Fruit fly (Drosophila melanogaster): Measurements from ENCODE around the gene Blos2.

Gene Blos2

DNA sequence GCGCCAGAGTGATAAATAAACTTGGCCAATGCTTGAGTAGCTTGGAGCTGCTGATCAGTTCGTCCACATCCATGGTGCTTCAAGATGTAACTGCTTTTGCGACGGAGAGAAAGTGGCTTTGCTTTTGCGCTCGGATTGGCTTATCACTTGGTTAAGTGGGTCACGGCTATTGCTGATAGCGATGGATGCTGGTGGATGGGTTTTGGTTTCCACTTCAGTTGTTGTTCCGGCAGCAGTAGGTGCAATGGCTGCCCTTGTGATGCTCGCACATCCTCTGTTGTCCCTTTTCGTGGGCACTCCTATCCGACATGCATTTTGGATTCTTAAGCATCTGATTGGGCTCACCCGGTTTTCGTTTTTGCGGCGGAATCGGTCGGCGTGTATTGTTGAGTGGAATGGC is 32.9 kb downstream of the Blos2 start:
- TF ChIP-seq EcR (GFP tag; optimal IDR thresholded peaks at IDR 0.05) (peak; percentile 56), Pif1B (GFP tag; optimal IDR thresholded peaks at IDR 0.05) (no peak)

DNA sequence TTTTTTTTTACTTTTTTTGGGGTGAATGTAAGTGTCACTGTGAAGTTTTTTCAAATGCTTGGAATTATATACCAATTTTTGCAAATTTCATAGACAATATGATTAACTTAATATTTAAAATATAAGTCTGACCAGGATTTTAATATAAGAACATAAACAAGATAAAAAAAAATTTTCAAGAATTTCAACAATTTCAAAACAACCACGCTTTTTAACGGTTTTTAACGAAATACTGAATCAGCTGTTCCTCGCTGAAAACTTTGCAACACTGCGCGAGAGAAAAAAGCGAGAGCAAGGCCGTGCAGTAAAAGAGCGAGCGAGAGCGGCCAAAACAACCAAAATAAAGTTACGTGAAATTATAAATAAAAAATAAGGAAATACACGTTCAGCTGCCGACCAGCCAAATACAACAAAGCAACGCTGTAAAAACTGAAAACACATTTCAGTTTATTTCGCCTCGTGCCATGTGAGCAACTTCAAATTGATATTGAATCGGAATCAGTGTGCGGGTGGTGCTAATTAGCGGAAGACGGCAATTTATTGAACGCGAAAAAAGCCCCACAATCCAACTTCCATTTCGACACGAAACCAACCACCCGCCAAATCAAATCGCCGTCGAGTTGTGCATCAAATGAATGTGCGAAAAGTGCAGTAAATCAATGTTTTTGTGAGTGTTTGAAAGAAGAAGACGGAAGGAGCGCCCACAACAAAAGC is 35.0 kb downstream of the Blos2 start, which contains the start of the genes CG46439, Iyd and CG33947:
Gene CG46439, minus strand, starts transcription at position 51 of the 714 bp plus-strand sequence.
Gene Iyd, minus strand, starts transcription at position 51 of the 714 bp plus-strand sequence.
Gene CG33947, plus strand, starts transcription at position 302 of the 714 bp plus-strand sequence.
- TF ChIP-seq CG9948 (tag; optimal IDR thresholded peaks at IDR 0.05) (peak; percentile 41), Pif1A (GFP tag; optimal IDR thresholded peaks at IDR 0.05) (peak; percentile 88), EcR (GFP tag; optimal IDR thresholded peaks at IDR 0.05) (no peak), D1 (tag; optimal IDR thresholded peaks at IDR 0.05) (peak; percentile 69), CG14655 (GFP tag; optimal IDR thresholded peaks at IDR 0.05) (peak; percentile 74), CG8159 (tag; optimal IDR thresholded peaks at IDR 0.05) (peak; percentile 71), CG32121 (GFP tag; IDR thresholded peaks at IDR 0.05) (peak; percentile 69), Ets98B (GFP tag; IDR thresholded peaks at IDR 0.05) (peak; percentile 76), CG13204 (GFP tag; optimal IDR thresholded peaks at IDR 0.05) (peak; percentile 13), gl (tag; optimal IDR thresholded peaks at IDR 0.05) (peak; percentile 93), CG15710 (tag; optimal IDR thresholded peaks at IDR 0.05) (peak; percentile 61), CG10348 (GFP tag; IDR thresholded peaks at IDR 0.05) (no peak), Pif1B (GFP tag; optimal IDR thresholded peaks at IDR 0.05) (peak; percentile 87), CG4496 (GFP tag; IDR thresholded peaks at IDR 0.05) (peak; percentile 83), fd96Ca (GFP tag; IDR thresholded peaks at IDR 0.05) (peak; percentile 82), CG8301 (tag; optimal IDR thresholded peaks at IDR 0.05) (peak; percentile 76), Snoo (tag; optimal IDR thresholded peaks at IDR 0.05) (peak; percentile 42), CG34367 (tag; optimal IDR thresholded peaks at IDR 0.05) (peak; percentile 51), CG17806 (tag; optimal IDR thresholded peaks at IDR 0.05) (peak; percentile 61), rn (GFP tag; IDR thresholded peaks at IDR 0.05) (0 out of 2 replicates have a peak, but pooled peaks have one; percentile 6), CG12605 (GFP tag; IDR thresholded peaks at IDR 0.05) (peak; percentile 94)

DNA sequence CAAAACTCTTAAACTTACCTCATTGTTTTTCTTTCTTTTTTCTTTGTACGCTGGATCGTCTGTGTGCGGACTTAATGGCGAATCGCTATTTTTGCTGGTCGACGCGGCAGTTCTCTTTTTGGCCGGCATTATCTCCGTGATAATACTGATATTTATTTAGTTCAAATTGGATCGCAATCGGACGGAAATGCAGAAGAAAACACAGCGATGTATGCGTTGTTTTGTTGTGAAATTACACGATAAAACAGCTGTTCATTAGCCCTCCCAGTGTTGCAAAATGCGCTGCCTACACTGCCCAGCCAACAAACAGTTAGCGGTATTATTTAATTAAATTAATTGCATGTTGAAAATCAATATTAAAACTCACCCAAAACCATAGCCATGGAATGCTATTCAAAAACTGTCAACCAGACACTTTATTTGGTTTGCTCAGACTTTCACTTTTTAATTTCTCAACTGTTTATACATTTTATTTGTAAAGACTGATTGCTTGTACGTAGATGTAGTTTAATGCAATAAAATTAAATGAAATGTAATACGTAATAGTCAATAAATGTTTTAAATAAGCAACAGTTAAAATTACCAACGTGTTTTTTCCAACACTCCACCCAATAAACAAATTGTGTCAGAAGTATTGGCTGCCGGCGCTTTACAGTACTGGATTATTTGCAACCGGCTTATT is 36.8 kb downstream of the Blos2 start, which contains the start of the genes Irbp18 and APP-BP1:
Gene Irbp18, minus strand, starts transcription at position 205 of the 682 bp plus-strand sequence.
Gene APP-BP1, plus strand, starts transcription at position 431 of the 682 bp plus-strand sequence.
- peak; percentile 94 for TF ChIP-seq Pif1B (GFP tag; optimal IDR thresholded peaks at IDR 0.05)
- TF ChIP-seq CG17806 (tag; optimal IDR thresholded peaks at IDR 0.05): peak; percentile 89
- peak; percentile 91 for TF ChIP-seq fd96Ca (GFP tag; IDR thresholded peaks at IDR 0.05)
- TF ChIP-seq CG10348 (GFP tag; IDR thresholded peaks at IDR 0.05): peak; percentile 72
- TF ChIP-seq CG8301 (tag; optimal IDR thresholded peaks at IDR 0.05): peak; percentile 93
- peak; percentile 96 for TF ChIP-seq Pif1A (GFP tag; optimal IDR thresholded peaks at IDR 0.05)
- peak; percentile 91 for TF ChIP-seq CG9948 (tag; optimal IDR thresholded peaks at IDR 0.05)
- TF ChIP-seq CG15710 (tag; optimal IDR thresholded peaks at IDR 0.05): peak; percentile 90
- peak; percentile 76 for TF ChIP-seq CG12605 (GFP tag; IDR thresholded peaks at IDR 0.05)
- peak; percentile 93 for TF ChIP-seq Snoo (tag; optimal IDR thresholded peaks at IDR 0.05)
- peak; percentile 89 for TF ChIP-seq CG32121 (GFP tag; IDR thresholded peaks at IDR 0.05)
- peak; percentile 89 for TF ChIP-seq D1 (tag; optimal IDR thresholded peaks at IDR 0.05)
- TF ChIP-seq gl (tag; optimal IDR thresholded peaks at IDR 0.05): peak; percentile 80
- no peak for TF ChIP-seq EcR (GFP tag; optimal IDR thresholded peaks at IDR 0.05)
- peak; percentile 93 for TF ChIP-seq CG4496 (GFP tag; IDR thresholded peaks at IDR 0.05)
- no peak for TF ChIP-seq CG13204 (GFP tag; optimal IDR thresholded peaks at IDR 0.05)
- peak; percentile 89 for TF ChIP-seq Ets98B (GFP tag; IDR thresholded peaks at IDR 0.05)
- peak; percentile 91 for TF ChIP-seq CG8159 (tag; optimal IDR thresholded peaks at IDR 0.05)
- TF ChIP-seq CG14655 (GFP tag; optimal IDR thresholded peaks at IDR 0.05): peak; percentile 94
- TF ChIP-seq CG34367 (tag; optimal IDR thresholded peaks at IDR 0.05): peak; percentile 91
- TF ChIP-seq rn (GFP tag; IDR thresholded peaks at IDR 0.05): peak; percentile 77

DNA sequence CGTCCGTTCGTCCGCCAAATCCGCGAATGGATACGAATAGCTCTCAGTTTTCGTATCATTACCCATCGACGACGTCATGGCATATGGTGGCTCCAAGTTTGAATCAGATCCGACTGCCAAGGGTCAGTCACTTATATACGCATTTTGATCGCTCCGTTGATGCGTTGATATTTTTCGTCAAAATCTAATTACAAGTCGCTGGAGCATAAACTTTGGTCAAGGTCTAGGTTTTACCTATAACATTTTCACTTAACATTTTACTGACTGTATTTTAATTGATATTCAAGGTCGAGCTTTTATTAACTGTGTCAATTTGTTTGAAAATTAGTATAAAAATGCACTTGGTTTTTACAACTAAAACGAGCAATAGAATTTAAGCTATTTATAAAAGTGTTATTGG is 40.2 kb downstream of the Blos2 start, which contains the start of gene Elo68beta:
Gene Elo68beta, minus strand, starts transcription at position 101 of the 400 bp plus-strand sequence.
- TF ChIP-seq CG9948 (tag; optimal IDR thresholded peaks at IDR 0.05) (no peak), CG12605 (GFP tag; IDR thresholded peaks at IDR 0.05) (no peak), CG8159 (tag; optimal IDR thresholded peaks at IDR 0.05) (no peak), Snoo (tag; optimal IDR thresholded peaks at IDR 0.05) (no peak), Pif1A (GFP tag; optimal IDR thresholded peaks at IDR 0.05) (no peak), CG15710 (tag; optimal IDR thresholded peaks at IDR 0.05) (no peak), CG32121 (GFP tag; IDR thresholded peaks at IDR 0.05) (no peak), D1 (tag; optimal IDR thresholded peaks at IDR 0.05) (no peak), CG34367 (tag; optimal IDR thresholded peaks at IDR 0.05) (no peak), CG13204 (GFP tag; optimal IDR thresholded peaks at IDR 0.05) (no peak), Pif1B (GFP tag; optimal IDR thresholded peaks at IDR 0.05) (no peak), CG14655 (GFP tag; optimal IDR thresholded peaks at IDR 0.05) (no peak), EcR (GFP tag; optimal IDR thresholded peaks at IDR 0.05) (no peak), CG8301 (tag; optimal IDR thresholded peaks at IDR 0.05) (no peak)

DNA sequence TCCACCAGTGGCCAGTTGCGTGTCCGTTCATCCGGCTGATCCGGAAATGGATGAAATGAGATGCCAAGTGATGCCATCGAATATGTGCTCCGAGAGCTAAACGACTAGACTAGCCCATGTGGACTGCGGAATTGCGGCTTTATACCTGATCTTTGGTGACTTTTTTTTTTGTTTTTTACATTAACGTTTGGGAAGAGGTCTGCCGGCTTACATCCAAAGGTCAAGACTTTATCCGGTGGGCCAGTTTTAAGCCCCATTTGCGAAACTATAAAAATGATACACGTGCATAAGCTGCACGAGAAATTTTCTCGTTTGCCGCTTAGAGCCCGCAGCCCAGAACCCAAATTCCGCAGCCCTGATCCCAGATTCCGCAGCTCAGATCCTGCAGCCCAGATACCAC is 41.6 kb downstream of the Blos2 start, which contains the start of gene Elo68alpha:
Gene Elo68alpha, minus strand, starts transcription at position 101 of the 400 bp plus-strand sequence.
- TF ChIP-seq CG12605 (GFP tag; IDR thresholded peaks at IDR 0.05) (no peak), CG14655 (GFP tag; optimal IDR thresholded peaks at IDR 0.05) (no peak), gl (tag; optimal IDR thresholded peaks at IDR 0.05) (no peak), CG13204 (GFP tag; optimal IDR thresholded peaks at IDR 0.05) (no peak), EcR (GFP tag; optimal IDR thresholded peaks at IDR 0.05) (no peak), Snoo (tag; optimal IDR thresholded peaks at IDR 0.05) (no peak), CG32121 (GFP tag; IDR thresholded peaks at IDR 0.05) (no peak), CG4496 (GFP tag; IDR thresholded peaks at IDR 0.05) (no peak), Pif1A (GFP tag; optimal IDR thresholded peaks at IDR 0.05) (no peak), CG8159 (tag; optimal IDR thresholded peaks at IDR 0.05) (no peak), CG17806 (tag; optimal IDR thresholded peaks at IDR 0.05) (no peak)

Data from whole organism, pupa.